Worm (Caenorhabditis elegans): ENCODE measurements around the gene ttx-1.
A peak's percentile ranks its signal among the peaks of the same experiment; 100 is the strongest.

Gene ttx-1

DNA sequence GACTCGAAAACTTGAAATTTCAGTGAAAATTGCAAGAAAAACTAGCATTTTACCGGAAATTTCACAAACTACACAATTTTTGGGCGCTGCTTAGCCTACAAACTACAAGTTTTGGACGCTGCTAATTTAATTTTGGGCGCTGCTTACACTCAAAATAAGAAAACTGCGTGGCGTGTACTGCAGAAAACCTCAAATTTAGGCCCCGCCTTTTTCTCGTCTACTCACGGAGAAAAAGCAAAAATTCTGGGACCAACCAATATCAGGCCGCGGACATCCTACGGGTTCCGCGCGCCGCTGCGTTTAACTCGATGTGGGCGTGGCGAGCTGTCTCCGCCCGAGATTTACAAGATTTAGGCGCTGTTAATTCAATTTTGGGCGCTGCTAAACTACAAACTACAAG, 24.4 kb upstream of the ttx-1 start:
- TF ChIP-seq rnt-1 (tag; optimal IDR thresholded peaks at IDR 0.05): peak; percentile 35

DNA sequence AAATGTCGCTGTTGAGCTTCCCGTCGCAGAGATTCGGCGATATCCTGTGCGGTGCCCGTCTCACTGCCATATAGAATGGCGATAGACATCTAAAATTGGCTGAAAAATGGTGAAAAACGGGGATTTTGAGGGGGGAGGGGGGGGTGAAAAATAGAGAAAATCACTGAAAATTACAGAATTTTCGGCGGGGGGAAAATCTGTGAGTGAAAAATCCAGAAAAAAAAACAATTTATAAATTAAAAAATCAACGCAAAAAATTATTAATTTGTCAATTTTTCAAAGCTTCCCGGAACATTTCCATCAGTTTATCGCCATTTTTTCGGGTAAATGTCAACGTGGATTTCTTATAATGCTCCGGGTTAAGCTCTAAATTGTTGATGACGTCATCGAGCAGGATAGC, 23.7 kb upstream of the ttx-1 start, which contains the start of gene fre-1:
Gene fre-1 (minus strand): TSS at position 101 of the 400 bp plus-strand sequence.
- TF ChIP-seq nhr-20 (tag; optimal IDR thresholded peaks at IDR 0.05): no peak
- no peak for TF ChIP-seq alr-1 (tag; optimal IDR thresholded peaks at IDR 0.05; ENCODE audit: borderline replicate concordance)
- TF ChIP-seq jun-1 (tag; optimal IDR thresholded peaks at IDR 0.05): no peak
- TF ChIP-seq F16B12.6 (tag; optimal IDR thresholded peaks at IDR 0.05): no peak
- TF ChIP-seq snpc-4 (tag; optimal IDR thresholded peaks at IDR 0.05): no peak
- no peak for TF ChIP-seq hlh-17 (GFP tag; optimal IDR thresholded peaks at IDR 0.05; ENCODE audit: borderline replicate concordance)
- no peak for TF ChIP-seq nhr-85 (tag)
- no peak for TF ChIP-seq vab-15 (tag; optimal IDR thresholded peaks at IDR 0.05)
- TF ChIP-seq ztf-4 (tag; optimal IDR thresholded peaks at IDR 0.05): no peak

DNA sequence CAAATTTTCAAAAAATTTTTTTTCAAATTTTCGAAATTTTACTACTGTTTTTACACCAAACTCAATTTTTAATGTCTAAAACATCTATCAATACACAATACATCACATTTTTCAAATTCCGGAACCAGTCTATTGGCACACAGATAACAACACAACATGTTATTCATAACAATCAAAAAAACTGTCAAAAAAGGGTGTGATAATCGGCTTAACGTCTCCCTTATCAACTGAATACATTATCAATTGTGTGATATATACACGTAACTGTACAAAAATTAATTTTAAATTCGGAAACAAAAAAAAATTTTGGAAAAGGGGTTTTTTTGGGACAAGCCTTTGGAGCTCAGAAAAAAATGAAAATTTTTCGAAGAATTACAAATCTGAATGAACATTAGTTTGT, 10.4 kb upstream of the ttx-1 start:
- no peak for TF ChIP-seq nhr-76 (tag; optimal IDR thresholded peaks at IDR 0.05)
- no peak for TF ChIP-seq fkh-4 (tag; optimal IDR thresholded peaks at IDR 0.05; ENCODE audit: borderline replicate concordance)
- peak; percentile 53 for TF ChIP-seq elt-2 (tag; optimal IDR thresholded peaks at IDR 0.05)
- TF ChIP-seq lin-35 (GFP tag; optimal IDR thresholded peaks at IDR 0.05): peak in 1 of 2 experiments; percentile 13

DNA sequence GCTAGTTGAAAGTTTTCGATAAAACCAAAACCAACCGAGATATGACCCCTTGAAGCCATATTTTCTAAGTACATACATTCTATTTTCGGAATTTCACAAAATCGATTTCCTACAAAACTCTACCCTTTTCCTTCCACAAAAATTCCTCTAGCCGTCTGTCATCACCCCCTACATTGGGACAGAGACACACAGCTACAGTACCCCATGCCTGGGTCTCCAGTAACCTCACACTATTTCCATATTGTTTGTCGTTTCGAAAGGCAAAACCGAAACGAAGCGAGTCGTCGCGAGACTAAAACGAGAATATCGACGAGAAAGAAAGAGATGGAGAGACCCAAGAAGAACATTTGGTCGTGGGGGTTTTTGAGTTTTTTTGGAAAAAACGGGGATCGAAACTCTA, 4.4 kb upstream of the ttx-1 start:
- peak; percentile 1 for TF ChIP-seq nhr-90 (tag; optimal IDR thresholded peaks at IDR 0.05; ENCODE audit: poor library complexity)
- no peak for TF ChIP-seq F16B12.6 (tag; optimal IDR thresholded peaks at IDR 0.05)
- peak; percentile 6 for TF ChIP-seq blmp-1 (tag; optimal IDR thresholded peaks at IDR 0.05)
- TF ChIP-seq unc-62 (GFP tag; optimal IDR thresholded peaks at IDR 0.05): no peak
- TF ChIP-seq snu-23 (GFP tag; optimal IDR thresholded peaks at IDR 0.05): peak; percentile 51
- TF ChIP-seq lsy-2 (tag; optimal IDR thresholded peaks at IDR 0.05): peak; percentile 63 to 91
- peak in 1 of 2 experiments; percentile 10 for TF ChIP-seq mdl-1 (tag; optimal IDR thresholded peaks at IDR 0.05)
- no peak for TF ChIP-seq ceh-8 (GFP tag; optimal IDR thresholded peaks at IDR 0.05)
- TF ChIP-seq lin-35 (GFP tag; optimal IDR thresholded peaks at IDR 0.05): peak in 1 of 2 experiments; percentile 53
- peak; percentile 15 for TF ChIP-seq skn-1 (tag; optimal IDR thresholded peaks at IDR 0.05)
- peak; percentile 4 for TF ChIP-seq swsn-7 (tag; optimal IDR thresholded peaks at IDR 0.05)

- TF ChIP-seq tlp-1 (tag; optimal IDR thresholded peaks at IDR 0.05) (no peak), lin-15B (tag; optimal IDR thresholded peaks at IDR 0.05) (no peak), mef-2 (tag; optimal IDR thresholded peaks at IDR 0.05) (no peak), nhr-237 (tag; optimal IDR thresholded peaks at IDR 0.05) (no peak), unc-130 (tag; optimal IDR thresholded peaks at IDR 0.05) (no peak), ztf-4 (tag; optimal IDR thresholded peaks at IDR 0.05) (no peak), dsc-1 (tag; optimal IDR thresholded peaks at IDR 0.05) (no peak), ceh-63 (GFP tag; optimal IDR thresholded peaks at IDR 0.05) (no peak), blmp-1 (tag; optimal IDR thresholded peaks at IDR 0.05) (no peak), snpc-4 (tag; optimal IDR thresholded peaks at IDR 0.05) (no peak), lsy-2 (tag; optimal IDR thresholded peaks at IDR 0.05) (no peak), nhr-28 (tag; optimal IDR thresholded peaks at IDR 0.05) (no peak), egl-13 (tag; optimal IDR thresholded peaks at IDR 0.05) (no peak), fkh-8 (tag; optimal IDR thresholded peaks at IDR 0.05) (no peak), ceh-82 (tag; optimal IDR thresholded peaks at IDR 0.05) (no peak), ces-1 (GFP tag; optimal IDR thresholded peaks at IDR 0.05) (no peak), skn-1 (tag; optimal IDR thresholded peaks at IDR 0.05) (no peak), jun-1 (tag; optimal IDR thresholded peaks at IDR 0.05) (no peak), hpl-2 (GFP tag; optimal IDR thresholded peaks at IDR 0.05) (no peak), nhr-85 (tag) (no peak)
Measured at ce11 chrV:20067075-20067474, 3.1 kb upstream of the ttx-1 start.
